Worm (Caenorhabditis elegans): Measurements from ENCODE around the gene unc-80.
A peak's percentile ranks its signal among the peaks of the same experiment; 100 is the strongest.

Gene unc-80

DNA sequence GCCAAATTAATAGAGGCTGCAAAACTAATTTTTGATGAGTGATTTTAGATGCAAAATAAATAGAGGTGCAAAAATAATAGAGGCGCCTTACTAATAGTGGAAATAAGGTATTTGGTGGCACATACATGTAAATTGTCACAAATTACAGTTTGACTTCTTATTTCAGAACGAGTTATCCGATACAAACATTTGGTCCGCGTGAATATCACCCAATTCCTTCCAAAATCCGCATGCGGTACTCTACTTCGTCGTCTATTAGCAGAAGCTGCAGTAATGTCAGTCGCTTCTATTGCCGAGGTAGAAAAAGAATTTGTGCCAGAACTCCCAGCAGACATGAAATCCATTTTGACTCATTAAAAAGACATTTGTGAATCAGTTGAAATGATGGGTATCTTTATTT, 27.6 kb downstream of the unc-80 start:
- no peak for TF ChIP-seq fos-1 (tag; optimal IDR thresholded peaks at IDR 0.05)
- TF ChIP-seq R02D3.7 (tag; optimal IDR thresholded peaks at IDR 0.05), result no peak
- TF ChIP-seq nhr-77 (tag; optimal IDR thresholded peaks at IDR 0.05), result no peak
- TF ChIP-seq lin-15B (tag; optimal IDR thresholded peaks at IDR 0.05), result no peak
- no peak for TF ChIP-seq daf-12 (tag; optimal IDR thresholded peaks at IDR 0.05)
- no peak for TF ChIP-seq ceh-28 (tag; optimal IDR thresholded peaks at IDR 0.05)
- no peak for TF ChIP-seq lsy-12 (tag; optimal IDR thresholded peaks at IDR 0.05)
- no peak for TF ChIP-seq fkh-10 (GFP tag; optimal IDR thresholded peaks at IDR 0.05)
- no peak for TF ChIP-seq nhr-43 (tag; optimal IDR thresholded peaks at IDR 0.05; ENCODE audit: poor library complexity, severe bottlenecking)
- TF ChIP-seq fkh-2 (tag; optimal IDR thresholded peaks at IDR 0.05), result no peak
- no peak for TF ChIP-seq mml-1 (tag; optimal IDR thresholded peaks at IDR 0.05)
- no peak for TF ChIP-seq lin-39 (tag; optimal IDR thresholded peaks at IDR 0.05)
- no peak for TF ChIP-seq skn-1 (tag; optimal IDR thresholded peaks at IDR 0.05)
- TF ChIP-seq ceh-82 (tag; optimal IDR thresholded peaks at IDR 0.05), result no peak
- no peak for TF ChIP-seq zag-1 (tag; optimal IDR thresholded peaks at IDR 0.05)
- no peak for TF ChIP-seq egl-5 (tag; optimal IDR thresholded peaks at IDR 0.05)
- TF ChIP-seq jun-1 (tag; optimal IDR thresholded peaks at IDR 0.05), result no peak
- no peak for TF ChIP-seq pqm-1 (tag; optimal IDR thresholded peaks at IDR 0.05)
- TF ChIP-seq nhr-67 (tag; optimal IDR thresholded peaks at IDR 0.05), result no peak

- no peak for TF ChIP-seq nhr-237 (tag; optimal IDR thresholded peaks at IDR 0.05)
- peak; percentile 54 for TF ChIP-seq elt-2 (tag; optimal IDR thresholded peaks at IDR 0.05)
Observed at ce11 chrV:20909761-20910160, 30.4 kb downstream of the unc-80 start.

ce11 chrV:20910167-20910566, 30.8 kb downstream of the unc-80 start, which contains the start of gene ttll-9:
Gene ttll-9, plus strand, starts transcription at chrV:20910467.
- TF ChIP-seq skn-1 (tag; optimal IDR thresholded peaks at IDR 0.05) (no peak), jun-1 (tag; optimal IDR thresholded peaks at IDR 0.05) (no peak), ceh-28 (tag; optimal IDR thresholded peaks at IDR 0.05) (no peak), mdl-1 (tag; optimal IDR thresholded peaks at IDR 0.05) (no peak), ceh-9 (tag; optimal IDR thresholded peaks at IDR 0.05) (no peak), hmg-11 (tag; optimal IDR thresholded peaks at IDR 0.05) (no peak), fkh-2 (tag; optimal IDR thresholded peaks at IDR 0.05) (no peak), nhr-237 (tag; optimal IDR thresholded peaks at IDR 0.05) (no peak), nhr-77 (tag; optimal IDR thresholded peaks at IDR 0.05) (no peak), aly-2 (tag; optimal IDR thresholded peaks at IDR 0.05) (no peak), elt-3 (tag; optimal IDR thresholded peaks at IDR 0.05) (no peak), fos-1 (tag; optimal IDR thresholded peaks at IDR 0.05) (no peak), nhr-76 (tag; optimal IDR thresholded peaks at IDR 0.05) (no peak), egl-5 (tag; optimal IDR thresholded peaks at IDR 0.05) (no peak), nfya-1 (tag; optimal IDR thresholded peaks at IDR 0.05; ENCODE audit: insufficient read depth) (no peak), R02D3.7 (tag; optimal IDR thresholded peaks at IDR 0.05) (no peak)

- TF ChIP-seq nfya-1 (tag; optimal IDR thresholded peaks at IDR 0.05; ENCODE audit: insufficient read depth) (no peak), mml-1 (tag; optimal IDR thresholded peaks at IDR 0.05) (no peak), R02D3.7 (tag; optimal IDR thresholded peaks at IDR 0.05) (no peak), lin-15B (tag; optimal IDR thresholded peaks at IDR 0.05) (no peak), fkh-10 (GFP tag; optimal IDR thresholded peaks at IDR 0.05) (no peak), elt-3 (tag; optimal IDR thresholded peaks at IDR 0.05) (no peak), lsy-12 (tag; optimal IDR thresholded peaks at IDR 0.05) (no peak), ceh-82 (tag; optimal IDR thresholded peaks at IDR 0.05) (no peak), nhr-77 (tag; optimal IDR thresholded peaks at IDR 0.05) (no peak), nhr-237 (tag; optimal IDR thresholded peaks at IDR 0.05) (no peak), tbx-2 (tag; optimal IDR thresholded peaks at IDR 0.05) (no peak), ceh-28 (tag; optimal IDR thresholded peaks at IDR 0.05) (no peak), egl-5 (tag; optimal IDR thresholded peaks at IDR 0.05) (no peak), ZK546.5 (tag; optimal IDR thresholded peaks at IDR 0.05) (no peak), ceh-9 (tag; optimal IDR thresholded peaks at IDR 0.05) (no peak), lin-39 (tag; optimal IDR thresholded peaks at IDR 0.05) (no peak)
Observed at ce11 chrV:20915186-20915585, 35.8 kb downstream of the unc-80 start, which contains the start of gene pbo-5. Gene pbo-5, plus strand, starts transcription at chrV:20915486.

DNA sequence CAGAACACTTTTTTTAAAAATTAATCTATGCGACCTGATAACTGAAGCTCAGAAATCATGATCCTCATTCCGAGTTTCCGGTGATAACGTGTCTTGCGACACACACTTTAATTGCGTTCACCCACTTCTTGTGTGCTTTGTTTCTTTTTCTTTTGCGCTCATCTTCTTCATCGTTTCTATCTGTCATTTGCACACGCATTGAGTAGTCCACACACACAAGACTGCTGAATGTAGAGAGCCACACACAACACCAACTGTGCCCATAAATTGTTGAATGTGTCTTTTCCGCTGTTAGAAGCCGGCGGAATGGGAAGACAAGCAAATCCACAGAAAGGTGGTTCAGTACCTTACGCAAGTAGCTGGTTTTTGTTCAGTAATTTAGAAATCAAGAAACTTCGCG, 41.0 kb downstream of the unc-80 start:
- TF ChIP-seq eor-1 (tag; optimal IDR thresholded peaks at IDR 0.05) (no peak), elt-1 (tag; optimal IDR thresholded peaks at IDR 0.05) (no peak), nhr-77 (tag; optimal IDR thresholded peaks at IDR 0.05) (no peak), unc-39 (tag; optimal IDR thresholded peaks at IDR 0.05) (no peak), pha-4 (tag; optimal IDR thresholded peaks at IDR 0.05) (no peak), elt-3 (tag; optimal IDR thresholded peaks at IDR 0.05) (no peak)

All from whole organism, L3 larva.